Worm (Caenorhabditis elegans): Measurements from ENCODE around the gene F37A8.1.
A peak's percentile ranks its signal among the peaks of the same experiment; 100 is the strongest.

The F37A8.1 gene

ce11 chrIII:3902588-3903325 is 25.5 kb upstream of the F37A8.1 start (continued):
- TF ChIP-seq mdt-29 (GFP tag; IDR thresholded peaks at IDR 0.05) (peak; percentile 36; the same call in 1 of the 2 replicates), F44E2.7 (GFP tag; IDR thresholded peaks at IDR 0.05) (no peak), nhr-77 (tag; optimal IDR thresholded peaks at IDR 0.05) (no peak), mxl-3 (GFP tag; optimal IDR thresholded peaks at IDR 0.05) (no peak), nhr-25 (tag; optimal IDR thresholded peaks at IDR 0.05; ENCODE audit: borderline replicate concordance, insufficient read depth) (no peak), arid-1 (GFP tag; conservative IDR thresholded peaks at IDR 0.05) (0 out of 2 replicates have a peak, but pooled peaks have one; percentile 49), spr-3 (GFP tag; optimal IDR thresholded peaks at IDR 0.05) (no peak), snpc-1.2 (GFP tag; IDR thresholded peaks at IDR 0.05) (no peak), mxl-2 (GFP tag; conservative IDR thresholded peaks at IDR 0.05) (no peak), aha-1 (tag) (no peak), nhr-42 (GFP tag; IDR thresholded peaks at IDR 0.05) (no peak), unc-62 (GFP tag; optimal IDR thresholded peaks at IDR 0.05 in 1 of 2) (peak in 1 of 2 experiments; percentile 98), unc-62 (tag; optimal IDR thresholded peaks at IDR 0.05) (no peak), pqm-1 (tag; optimal IDR thresholded peaks at IDR 0.05) (no peak), hif-1 (tag; optimal IDR thresholded peaks at IDR 0.05) (peak in 1 of 2 experiments; percentile 20), daf-16 (GFP tag; optimal IDR thresholded peaks at IDR 0.05) (peak in 1 of 2 experiments; percentile 67), daf-16 (tag; optimal IDR thresholded peaks at IDR 0.05) (peak; percentile 6), rbr-2 (tag; optimal IDR thresholded peaks at IDR 0.05) (no peak), lin-29 (GFP tag; IDR thresholded peaks at IDR 0.05) (no peak), attf-4 (tag; optimal IDR thresholded peaks at IDR 0.05) (no peak), nhr-28 (tag; optimal IDR thresholded peaks at IDR 0.05) (no peak), sdz-12 (GFP tag; optimal IDR thresholded peaks at IDR 0.05) (no peak), nhr-76 (tag; optimal IDR thresholded peaks at IDR 0.05) (no peak), spr-1 (tag; optimal IDR thresholded peaks at IDR 0.05) (no peak), ama-1 (optimal IDR thresholded peaks at IDR 0.05) (peak; percentile 76), set-16 (GFP tag; IDR thresholded peaks at IDR 0.05) (no peak)

DNA sequence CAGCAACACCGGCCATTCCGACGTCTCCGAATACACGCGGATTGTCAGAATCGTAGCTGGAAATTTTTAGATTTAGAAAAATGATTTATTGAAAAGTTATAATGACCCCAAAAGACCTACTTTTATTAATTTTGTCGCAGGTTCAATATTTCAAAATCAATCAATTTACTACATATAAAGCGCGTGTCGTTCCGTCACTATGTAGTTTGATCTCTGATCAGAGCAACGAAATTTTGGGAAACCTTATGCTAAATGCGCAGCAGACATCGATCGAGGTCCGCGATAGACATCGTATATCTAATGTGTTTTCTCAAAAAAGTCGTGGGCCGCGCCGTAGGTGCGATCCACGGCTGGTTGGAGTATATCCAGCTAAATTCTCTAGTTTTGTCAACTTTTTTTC is 21.8 kb upstream of the F37A8.1 start:
- TF ChIP-seq nhr-10 (tag; optimal IDR thresholded peaks at IDR 0.05) (no peak), Y48G9A.11 (GFP tag; IDR thresholded peaks at IDR 0.05) (no peak), jun-1 (tag; optimal IDR thresholded peaks at IDR 0.05) (no peak), fos-1 (tag; optimal IDR thresholded peaks at IDR 0.05) (no peak), hif-1 (tag; optimal IDR thresholded peaks at IDR 0.05) (no peak), ZK337.2 (GFP tag; IDR thresholded peaks at IDR 0.05) (no peak), duxl-1 (tag; optimal IDR thresholded peaks at IDR 0.05; ENCODE audit: poor library complexity) (no peak), lin-39 (tag; optimal IDR thresholded peaks at IDR 0.05) (no peak), ztf-11 (tag; optimal IDR thresholded peaks at IDR 0.05) (no peak), set-16 (GFP tag; IDR thresholded peaks at IDR 0.05) (no peak), unc-130 (GFP tag; optimal IDR thresholded peaks at IDR 0.05) (no peak), F44E2.7 (GFP tag; IDR thresholded peaks at IDR 0.05) (no peak), spr-1 (tag; optimal IDR thresholded peaks at IDR 0.05) (no peak)

DNA sequence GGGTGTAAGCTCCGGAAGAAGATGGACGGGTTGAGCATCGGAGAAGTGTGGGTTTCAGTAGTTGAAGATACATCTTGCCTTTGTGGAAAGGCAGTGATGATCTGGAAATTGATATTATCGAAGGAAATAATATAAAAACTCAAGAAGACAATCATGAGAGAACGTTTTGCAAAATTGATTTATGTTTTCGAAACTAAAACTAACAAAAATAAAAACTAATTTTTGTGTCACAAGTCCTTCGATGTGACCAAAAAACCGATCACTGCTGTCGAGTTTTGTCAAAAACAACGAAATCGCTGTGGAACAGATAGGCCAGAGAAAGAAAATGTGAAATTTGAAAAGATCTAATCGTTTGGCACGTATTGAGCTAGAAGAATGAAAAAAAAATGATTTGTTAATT is 20.6 kb upstream of the F37A8.1 start, which contains the start of gene mmcm-1:
Gene mmcm-1 (minus strand): TSS at position 101 of the 400 bp plus-strand sequence.
- peak in 1 of 2 experiments; percentile 76 for TF ChIP-seq unc-62 (GFP tag; optimal IDR thresholded peaks at IDR 0.05 in 1 of 2)
- TF ChIP-seq unc-62 (tag; optimal IDR thresholded peaks at IDR 0.05) = no peak
- TF ChIP-seq F37D6.2 (tag; optimal IDR thresholded peaks at IDR 0.05) = no peak

ce11 chrIII:3908205-3908604 is 20.0 kb upstream of the F37A8.1 start:
- TF ChIP-seq tag-97 (GFP tag; IDR thresholded peaks at IDR 0.05) = no peak
- no peak for TF ChIP-seq F44E2.7 (GFP tag; IDR thresholded peaks at IDR 0.05)
- no peak for TF ChIP-seq zfp-2 (tag; optimal IDR thresholded peaks at IDR 0.05)
- TF ChIP-seq sdz-12 (GFP tag; optimal IDR thresholded peaks at IDR 0.05) = no peak
- TF ChIP-seq nhr-28 (tag; optimal IDR thresholded peaks at IDR 0.05) = peak; percentile 98
- peak; percentile 12 to 43 for TF ChIP-seq lsy-2 (tag; optimal IDR thresholded peaks at IDR 0.05)
- TF ChIP-seq mep-1 (tag; optimal IDR thresholded peaks at IDR 0.05) = peak; percentile 57
- TF ChIP-seq hlh-30 (tag; optimal IDR thresholded peaks at IDR 0.05; ENCODE audit: insufficient read depth) = peak; percentile 41
- peak; percentile 62 for TF ChIP-seq dve-1 (tag; optimal IDR thresholded peaks at IDR 0.05; ENCODE audit: insufficient read depth)
- TF ChIP-seq hmg-1.1 (GFP tag; IDR thresholded peaks at IDR 0.05) = no peak
- TF ChIP-seq aha-1 (tag) = peak; percentile 100
- TF ChIP-seq arid-1 (GFP tag; conservative IDR thresholded peaks at IDR 0.05) = 0 out of 2 replicates have a peak, but pooled peaks have one; percentile 13
- no peak for TF ChIP-seq zag-1 (tag; optimal IDR thresholded peaks at IDR 0.05)
- TF ChIP-seq rbr-2 (tag; optimal IDR thresholded peaks at IDR 0.05) = peak; percentile 14
- no peak for TF ChIP-seq unc-130 (GFP tag; optimal IDR thresholded peaks at IDR 0.05)
- TF ChIP-seq mes-2 (tag; optimal IDR thresholded peaks at IDR 0.05; ENCODE audit: poor library complexity, severe bottlenecking) = peak; percentile 25

Measured in whole organism, L4 larva.